Worm (Caenorhabditis elegans) whole organism, L3 larva: Measurements from ENCODE around the gene Y39D8A.1.

Experiments used
- R02D3.7 ChIP-seq: fragments of 150-350 bp; optimal IDR thresholded peaks from 2 replicates; lab custom pipeline; 2014; ENCODE audit warnings: missing biosample characterization, missing genetic modification characterization
- ZK546.5 ChIP-seq: sonication (generic microtip); optimal IDR thresholded peaks from 2 replicates; lab custom pipeline; 2017; ENCODE audit warnings: missing biosample characterization, missing genetic modification characterization
- aly-2 ChIP-seq: fragments of 150-350 bp; optimal IDR thresholded peaks from 2 replicates; lab custom pipeline; 2014; ENCODE audit warnings: missing biosample characterization, missing genetic modification characterization
- ceh-16 ChIP-seq: sonication (generic microtip); optimal IDR thresholded peaks from 2 replicates; lab custom pipeline; 2017; ENCODE audit warnings: missing biosample characterization, missing genetic modification characterization
- ceh-82 ChIP-seq: fragments of 150-350 bp; optimal IDR thresholded peaks from 2 replicates; lab custom pipeline; 2014; ENCODE audit warnings: missing biosample characterization, missing genetic modification characterization
- ceh-9 ChIP-seq: sonication (generic microtip); optimal IDR thresholded peaks from 2 replicates; lab custom pipeline; 2018; ENCODE audit warnings: missing biosample characterization, missing genetic modification characterization
- daf-12 ChIP-seq: fragments of 150-350 bp; optimal IDR thresholded peaks from 2 replicates; lab custom pipeline; 2014; ENCODE audit warnings: missing biosample characterization, missing genetic modification reagents, missing genetic modification characterization
- egl-5 ChIP-seq: fragments of 150-350 bp; optimal IDR thresholded peaks from 2 replicates; lab custom pipeline; 2017; ENCODE audit warnings: missing biosample characterization, missing genetic modification reagents, missing genetic modification characterization, inconsistent platforms
- elt-1 ChIP-seq: fragments of 150-350 bp; optimal IDR thresholded peaks from 2 replicates; lab custom pipeline; 2014; ENCODE audit warnings: missing biosample characterization, missing genetic modification characterization
- eor-1 ChIP-seq, 2 experiments: fragments of 150-350 bp; optimal IDR thresholded peaks; 2 replicates each; lab custom pipeline; 2014 to 2018; ENCODE audit warnings: missing biosample characterization in 2 of 2, missing genetic modification characterization in 2 of 2
- fkh-10 ChIP-seq: sonication (generic microtip); optimal IDR thresholded peaks from 2 replicates; lab custom pipeline; 2017; ENCODE audit warnings: missing biosample characterization, missing genetic modification reagents, missing genetic modification characterization
- jun-1 ChIP-seq: fragments of 150-350 bp; optimal IDR thresholded peaks from 2 replicates; lab custom pipeline; 2014; ENCODE audit warnings: missing biosample characterization, missing genetic modification reagents, missing genetic modification characterization
- lin-15B ChIP-seq: fragments of 150-350 bp; optimal IDR thresholded peaks from 2 replicates; lab custom pipeline; 2014; ENCODE audit warnings: missing biosample characterization, missing genetic modification characterization
- lsy-12 ChIP-seq: sonication (generic microtip); optimal IDR thresholded peaks from 2 replicates; lab custom pipeline; 2016; ENCODE audit warnings: mild to moderate bottlenecking, missing genetic modification characterization, missing compliant biosample characterization
- mdl-1 ChIP-seq: fragments of 150-350 bp; optimal IDR thresholded peaks from 2 replicates; lab custom pipeline; 2014; ENCODE audit warnings: missing biosample characterization, missing genetic modification characterization
- mml-1 ChIP-seq: fragments of 150-350 bp; sonication (generic microtip); optimal IDR thresholded peaks from 3 replicates; lab custom pipeline; 2014; ENCODE audit warnings: missing biosample characterization, missing genetic modification characterization
- nhr-11 ChIP-seq: fragments of 150-350 bp; optimal IDR thresholded peaks from 2 replicates; lab custom pipeline; 2014; ENCODE audit warnings: missing biosample characterization, missing genetic modification characterization
- nhr-12 ChIP-seq: fragments of 150-350 bp; optimal IDR thresholded peaks from 2 replicates; lab custom pipeline; 2014; ENCODE audit warnings: missing biosample characterization, missing genetic modification characterization
- nhr-237 ChIP-seq: fragments of 150-350 bp; optimal IDR thresholded peaks from 2 replicates; lab custom pipeline; 2014; ENCODE audit warnings: missing biosample characterization, missing genetic modification characterization
- nhr-25 ChIP-seq: sonication (generic microtip); optimal IDR thresholded peaks from 2 replicates; lab custom pipeline; 2017; ENCODE audit warnings: missing biosample characterization, missing genetic modification characterization
- nhr-43 ChIP-seq: sonication (generic microtip); optimal IDR thresholded peaks from 2 replicates; lab custom pipeline; 2016; ENCODE audit warnings: mild to moderate bottlenecking, missing genetic modification characterization, missing compliant biosample characterization; ENCODE audit not compliant: poor library complexity, severe bottlenecking
- nhr-67 ChIP-seq: fragments of 150-350 bp; optimal IDR thresholded peaks from 2 replicates; lab custom pipeline; 2014; ENCODE audit warnings: missing biosample characterization, missing genetic modification characterization
- nhr-76 ChIP-seq: fragments of 150-350 bp; sonication (generic microtip); optimal IDR thresholded peaks from 5 replicates; lab custom pipeline; 2014; ENCODE audit warnings: missing biosample characterization, missing genetic modification characterization
- nhr-77 ChIP-seq: fragments of 150-350 bp; optimal IDR thresholded peaks from 2 replicates; lab custom pipeline; 2014; ENCODE audit warnings: missing biosample characterization, missing genetic modification characterization
- pha-4 ChIP-seq: fragments of 150-350 bp; optimal IDR thresholded peaks from 2 replicates; lab custom pipeline; 2014; ENCODE audit warnings: missing biosample characterization, missing genetic modification reagents, missing genetic modification characterization
- pqm-1 ChIP-seq: fragments of 150-350 bp; optimal IDR thresholded peaks from 2 replicates; lab custom pipeline; 2017; ENCODE audit warnings: missing biosample characterization, missing genetic modification characterization, inconsistent platforms
- skn-1 ChIP-seq: fragments of 150-350 bp; optimal IDR thresholded peaks from 2 replicates; lab custom pipeline; 2014; ENCODE audit warnings: missing biosample characterization, missing genetic modification characterization
- tbx-2 ChIP-seq: sonication (generic microtip); optimal IDR thresholded peaks from 2 replicates; lab custom pipeline; 2016; ENCODE audit warnings: mild to moderate bottlenecking, missing genetic modification characterization, missing compliant biosample characterization
- unc-39 ChIP-seq: sonication (generic microtip); optimal IDR thresholded peaks from 4 replicates; lab custom pipeline; 2017; ENCODE audit warnings: missing biosample characterization, missing genetic modification characterization
- unc-62 ChIP-seq: fragments of 150-350 bp; sonication (generic microtip); optimal IDR thresholded peaks from 4 replicates; lab custom pipeline; 2014; ENCODE audit warnings: missing biosample characterization, missing genetic modification reagents, missing genetic modification characterization
- zag-1 ChIP-seq: fragments of 150-350 bp; optimal IDR thresholded peaks from 2 replicates; lab custom pipeline; 2014; ENCODE audit warnings: missing biosample characterization, missing genetic modification characterization
- ztf-4 ChIP-seq: fragments of 150-350 bp; optimal IDR thresholded peaks from 2 replicates; lab custom pipeline; 2014; ENCODE audit warnings: missing biosample characterization, missing genetic modification characterization

Gene Y39D8A.1

ce11 chrV:428844-429243 lies 10.3 kb downstream of the Y39D8A.1 start, which contains the start of gene B0554.4:
Gene B0554.4 (plus strand): TSS chrV:429144.
- TF ChIP-seq fkh-10 (no peak), R02D3.7 (no peak), unc-39 (tag; lab: Kevin White, UChicago) (no peak), nhr-67 (tag; lab: Kevin White, UChicago) (no peak)

ce11 chrV:432991-433390 lies 14.5 kb downstream of the Y39D8A.1 start:
- no peak for TF ChIP-seq nhr-67 (tag; lab: Kevin White, UChicago)
- TF ChIP-seq nhr-12 (tag; lab: Kevin White, UChicago), result no peak
- no peak for TF ChIP-seq zag-1 (tag; lab: Kevin White, UChicago)
- no peak for TF ChIP-seq eor-1 (tag; optimal IDR thresholded peaks at IDR 0.05; lab: Kevin White, UChicago)
- no peak for TF ChIP-seq ZK546.5 (tag; lab: Kevin White, UChicago)
- TF ChIP-seq tbx-2, result no peak
- no peak for TF ChIP-seq ceh-82
- TF ChIP-seq R02D3.7, result no peak
- no peak for TF ChIP-seq jun-1
- no peak for TF ChIP-seq mdl-1 (tag; lab: Kevin White, UChicago)
- no peak for TF ChIP-seq ztf-4 (tag; lab: Kevin White, UChicago)
- TF ChIP-seq egl-5 (tag; lab: Kevin White, UChicago), result no peak
- TF ChIP-seq fkh-10, result no peak
- no peak for TF ChIP-seq unc-39 (tag; lab: Kevin White, UChicago)
- TF ChIP-seq daf-12 (tag; lab: Kevin White, UChicago), result no peak
- TF ChIP-seq lin-15B (tag; lab: Kevin White, UChicago), result no peak

- TF ChIP-seq elt-1 (tag; lab: Kevin White, UChicago), result no peak
These were observed 15.4 kb downstream of the Y39D8A.1 start, which contains the start of gene B0554.2 for ce11 chrV:433898-434297. Gene B0554.2 (plus strand): TSS chrV:434198.

- no peak for TF ChIP-seq nhr-76 (tag; lab: Kevin White, UChicago)
- TF ChIP-seq nhr-237 (tag; lab: Kevin White, UChicago), result no peak
- TF ChIP-seq ceh-16, result no peak
- TF ChIP-seq zag-1 (tag; lab: Kevin White, UChicago), result no peak
These were observed 19.6 kb downstream of the Y39D8A.1 start, which contains the start of gene B0554.1 for ce11 chrV:438094-438493. Gene B0554.1 (plus strand): TSS chrV:438394.

ce11 chrV:439183-439749 lies 20.7 kb downstream of the Y39D8A.1 start:
- TF ChIP-seq R02D3.7 (no peak), mml-1 (tag; lab: Kevin White, UChicago) (no peak), ZK546.5 (tag; lab: Kevin White, UChicago) (no peak), aly-2 (tag; lab: Kevin White, UChicago) (no peak), unc-62 (no peak), zag-1 (tag; lab: Kevin White, UChicago) (no peak), pqm-1 (no peak), nhr-67 (tag; lab: Kevin White, UChicago) (no peak), nhr-11 (tag; lab: Kevin White, UChicago) (no peak), skn-1 (tag; lab: Kevin White, UChicago) (no peak), lin-15B (tag; lab: Kevin White, UChicago) (no peak), nhr-43 (tag; lab: Kevin White, UChicago) (no peak), ceh-9 (tag; lab: Kevin White, UChicago) (no peak), nhr-77 (tag; lab: Kevin White, UChicago) (no peak), nhr-76 (tag; lab: Kevin White, UChicago) (no peak)

ce11 chrV:440923-441322 lies 22.4 kb downstream of the Y39D8A.1 start, which contains the start of gene B0554.7:
Gene B0554.7 (minus strand): TSS chrV:441023.
- TF ChIP-seq lsy-12 (tag; lab: Kevin White, UChicago) (no peak), unc-39 (tag; lab: Kevin White, UChicago) (no peak), pha-4 (tag; lab: Kevin White, UChicago) (no peak), nhr-25 (tag; lab: Kevin White, UChicago) (no peak), pqm-1 (no peak), lin-15B (tag; lab: Kevin White, UChicago) (no peak)
